Worm (Caenorhabditis elegans) whole organism, young adult: ENCODE measurements around the gene K10C2.8.

Experiments used
- B0019.2 ChIP-seq: fragments of 200-800 bp; sonication (Bioruptor generic); conservative IDR thresholded peaks from 2 replicates; pipeline ENCODE4 v1.3.6; 2022; ENCODE audit warnings: missing genetic modification reagents, missing genetic modification characterization, missing compliant biosample characterization
- C06A6.2 ChIP-seq: fragments of 200-800 bp; sonication (Bioruptor generic); conservative IDR thresholded peaks from 2 replicates; pipeline ENCODE4 v1.3.6; 2022; ENCODE audit warnings: missing genetic modification characterization, missing compliant biosample characterization
- F37B4.10 ChIP-seq: fragments of 200-800 bp; sonication (Bioruptor generic); IDR thresholded peaks from 2 replicates; pipeline ENCODE4 v1.3.6; 2022; ENCODE audit warnings: missing genetic modification characterization, missing compliant biosample characterization
- F57C9.4 ChIP-seq: sonication (generic microtip); optimal IDR thresholded peaks from 2 replicates; lab custom pipeline; 2017; ENCODE audit warnings: mild to moderate bottlenecking, missing genetic modification characterization, missing compliant biosample characterization
- K11D2.4 ChIP-seq: fragments of 200-800 bp; sonication (Bioruptor generic); IDR thresholded peaks from 2 replicates; pipeline ENCODE4 v1.3.6; 2022; ENCODE audit warnings: missing genetic modification reagents, missing genetic modification characterization, missing compliant biosample characterization
- Y56A3A.18 ChIP-seq: fragments of 200-800 bp; sonication (Bioruptor generic); IDR thresholded peaks from 2 replicates; pipeline ENCODE4 v1.3.6; 2022; ENCODE audit warnings: missing genetic modification reagents, missing genetic modification characterization, missing compliant biosample characterization
- attf-3 ChIP-seq: fragments of 200-800 bp; sonication (Bioruptor generic); conservative IDR thresholded peaks from 2 replicates; pipeline ENCODE4 v1.3.6; 2022; ENCODE audit warnings: missing genetic modification reagents, missing genetic modification characterization, missing compliant biosample characterization
- bed-2 ChIP-seq: fragments of 200-800 bp; sonication (Bioruptor generic); IDR thresholded peaks from 2 replicates; pipeline ENCODE4 v1.3.6; 2022; ENCODE audit warnings: missing genetic modification reagents, missing genetic modification characterization, missing compliant biosample characterization
- ccch-3 ChIP-seq: fragments of 200-800 bp; sonication (Bioruptor generic); optimal IDR thresholded peaks from 2 replicates; lab custom pipeline; 2018; ENCODE audit warnings: mild to moderate bottlenecking, missing genetic modification characterization, missing compliant biosample characterization
- cebp-1 ChIP-seq, 2 experiments: fragments of 200-800 bp in 1 of 2; sonication (Bioruptor generic) in 1 of 2; sonication (generic microtip) in 1 of 2; IDR thresholded peaks in 1 of 2; optimal IDR thresholded peaks in 1 of 2; 2 replicates each; pipeline versions ENCODE4 v1.3.6 to Lab custom; 2017 to 2022; ENCODE audit warnings: missing compliant biosample characterization in 2 of 2, missing genetic modification characterization in 2 of 2, mild to moderate bottlenecking in 1 of 2, missing genetic modification reagents in 1 of 2, moderate library complexity in 1 of 2
- cebp-2 ChIP-seq: fragments of 200-800 bp; sonication (Bioruptor generic); IDR thresholded peaks from 2 replicates; pipeline ENCODE4 v1.3.6; 2022; ENCODE audit warnings: missing genetic modification characterization, missing compliant biosample characterization
- ceh-40 ChIP-seq: fragments of 200-800 bp; sonication (Bioruptor generic); IDR thresholded peaks from 2 replicates; pipeline ENCODE4 v1.3.6; 2022; ENCODE audit warnings: missing genetic modification characterization, missing compliant biosample characterization
- ceh-58 ChIP-seq: fragments of 200-800 bp; sonication (Bioruptor generic); IDR thresholded peaks from 2 replicates; pipeline ENCODE4 v1.3.6; 2022; ENCODE audit warnings: missing genetic modification characterization, missing compliant biosample characterization
- dox-1 ChIP-seq: fragments of 200-800 bp; sonication (Bioruptor generic); IDR thresholded peaks from 2 replicates; pipeline ENCODE4 v1.3.6; 2022; ENCODE audit warnings: missing genetic modification reagents, missing genetic modification characterization, missing compliant biosample characterization
- dpff-1 ChIP-seq: sonication (generic microtip); optimal IDR thresholded peaks from 2 replicates; lab custom pipeline; 2017; ENCODE audit warnings: mild to moderate bottlenecking, missing genetic modification characterization, missing compliant biosample characterization
- dpl-1 ChIP-seq: fragments of 150-350 bp; optimal IDR thresholded peaks from 2 replicates; lab custom pipeline; 2014; ENCODE audit warnings: missing biosample characterization, missing genetic modification reagents, missing genetic modification characterization
- egrh-3 ChIP-seq: fragments of 200-800 bp; sonication (Bioruptor generic); IDR thresholded peaks from 2 replicates; pipeline ENCODE4 v1.3.6; 2022; ENCODE audit warnings: missing genetic modification reagents, missing genetic modification characterization, missing compliant biosample characterization
- ets-4 ChIP-seq: fragments of 200-800 bp; sonication (Bioruptor generic); optimal IDR thresholded peaks from 2 replicates; lab custom pipeline; 2018; ENCODE audit warnings: mild to moderate bottlenecking, missing genetic modification characterization, missing compliant biosample characterization
- him-1 ChIP-seq: sonication (generic microtip); optimal IDR thresholded peaks from 2 replicates; lab custom pipeline; 2016; ENCODE audit warnings: missing genotype, missing genetic modification reagents, missing genetic modification characterization, missing compliant biosample characterization
- hlh-12 ChIP-seq: sonication (generic microtip); optimal IDR thresholded peaks from 2 replicates; lab custom pipeline; 2016; ENCODE audit warnings: missing genetic modification characterization, missing compliant biosample characterization
- hlh-26 ChIP-seq: fragments of 200-800 bp; sonication (Bioruptor generic); conservative IDR thresholded peaks from 2 replicates; pipeline ENCODE4 v1.3.6; 2022; ENCODE audit warnings: missing genetic modification reagents, missing genetic modification characterization, missing compliant biosample characterization
- hmg-1.2 ChIP-seq: fragments of 200-800 bp; sonication (Bioruptor generic); IDR thresholded peaks from 2 replicates; pipeline ENCODE4 v1.3.6; 2022; ENCODE audit warnings: missing genetic modification reagents, missing genetic modification characterization, missing compliant biosample characterization
- hmg-20 ChIP-seq: fragments of 200-800 bp; sonication (Bioruptor generic); IDR thresholded peaks from 2 replicates; pipeline ENCODE4 v1.3.6; 2022; ENCODE audit warnings: missing genetic modification reagents, missing genetic modification characterization, missing compliant biosample characterization
- hrde-1 ChIP-seq: sonication (generic microtip); optimal IDR thresholded peaks from 2 replicates; lab custom pipeline; 2016; ENCODE audit warnings: missing genetic modification characterization, mild to moderate bottlenecking, missing compliant biosample characterization, moderate library complexity, missing genotype, missing genetic modification reagents, borderline replicate concordance
- let-526 ChIP-seq: fragments of 200-800 bp; sonication (Bioruptor generic); IDR thresholded peaks from 2 replicates; pipeline ENCODE4 v1.3.6; 2022; ENCODE audit warnings: missing genetic modification reagents, missing genetic modification characterization, missing compliant biosample characterization
- let-607 ChIP-seq, 2 experiments: fragments of 200-800 bp in 1 of 2; sonication (Bioruptor generic) in 1 of 2; sonication (generic microtip) in 1 of 2; optimal IDR thresholded peaks; 2 replicates each; lab custom pipeline; 2016 to 2018; ENCODE audit warnings: mild to moderate bottlenecking in 2 of 2, missing compliant biosample characterization in 2 of 2, missing genetic modification characterization in 2 of 2, moderate library complexity in 2 of 2, missing genotype in 1 of 2
- lsl-1 ChIP-seq: fragments of 200-800 bp; sonication (Bioruptor generic); optimal IDR thresholded peaks from 2 replicates; lab custom pipeline; 2018; ENCODE audit warnings: mild to moderate bottlenecking, missing genetic modification characterization, moderate library complexity, missing compliant biosample characterization
- lsy-27 ChIP-seq: sonication (generic microtip); optimal IDR thresholded peaks from 2 replicates; lab custom pipeline; 2017; ENCODE audit warnings: missing genetic modification characterization, mild to moderate bottlenecking, missing compliant biosample characterization, antibody characterized with exemption, missing genotype, borderline replicate concordance; ENCODE audit not compliant: insufficient read depth
- madf-10 ChIP-seq: sonication (generic microtip); optimal IDR thresholded peaks from 2 replicates; lab custom pipeline; 2016; ENCODE audit warnings: mild to moderate bottlenecking, missing genetic modification characterization, missing compliant biosample characterization
- madf-3 ChIP-seq: fragments of 200-800 bp; sonication (Bioruptor generic); IDR thresholded peaks from 2 replicates; pipeline ENCODE4 v1.3.6; 2022; ENCODE audit warnings: missing genetic modification reagents, missing genetic modification characterization, missing compliant biosample characterization
- madf-6 ChIP-seq: fragments of 200-800 bp; sonication (Bioruptor generic); IDR thresholded peaks from 2 replicates; pipeline ENCODE4 v1.3.6; 2022; ENCODE audit warnings: missing genetic modification reagents, missing genetic modification characterization, missing compliant biosample characterization
- nfya-2 ChIP-seq: fragments of 200-800 bp; sonication (Bioruptor generic); IDR thresholded peaks from 2 replicates; pipeline ENCODE4 v1.3.6; 2022; ENCODE audit warnings: missing genetic modification reagents, missing genetic modification characterization, missing compliant biosample characterization
- nhr-179 ChIP-seq: sonication (generic microtip); optimal IDR thresholded peaks from 2 replicates; lab custom pipeline; 2016; ENCODE audit warnings: mild to moderate bottlenecking, missing genetic modification characterization, missing compliant biosample characterization
- nhr-80 ChIP-seq: sonication (generic microtip); optimal IDR thresholded peaks from 2 replicates; lab custom pipeline; 2016; ENCODE audit warnings: missing genetic modification characterization, missing compliant biosample characterization
- nhr-90 ChIP-seq: sonication (generic microtip); optimal IDR thresholded peaks from 2 replicates; lab custom pipeline; 2016; ENCODE audit warnings: missing genotype, mild to moderate bottlenecking, missing genetic modification characterization, missing compliant biosample characterization
- pha-4 ChIP-seq: fragments of 150-350 bp; sonication (generic microtip); optimal IDR thresholded peaks from 2 replicates; lab custom pipeline; 2014; ENCODE audit warnings: missing biosample characterization, missing genetic modification reagents, missing genetic modification characterization
- rcor-1 ChIP-seq: fragments of 200-800 bp; sonication (Bioruptor generic); IDR thresholded peaks from 2 replicates; pipeline ENCODE4 v1.3.6; 2022; ENCODE audit warnings: missing genetic modification reagents, missing genetic modification characterization, missing compliant biosample characterization
- sdz-38 ChIP-seq: sonication (generic microtip); optimal IDR thresholded peaks from 2 replicates; lab custom pipeline; 2016; ENCODE audit warnings: missing genotype, missing genetic modification characterization, missing compliant biosample characterization
- snpc-1.1 ChIP-seq: sonication (generic microtip); optimal IDR thresholded peaks from 2 replicates; lab custom pipeline; 2017; ENCODE audit warnings: missing genetic modification characterization, mild to moderate bottlenecking, missing compliant biosample characterization, antibody characterized with exemption, moderate library complexity, missing genotype, missing genetic modification reagents; ENCODE audit not compliant: insufficient read depth
- snpc-3.4 ChIP-seq: sonication (generic microtip); optimal IDR thresholded peaks from 2 replicates; lab custom pipeline; 2017; ENCODE audit warnings: missing genetic modification characterization, mild to moderate bottlenecking, missing compliant biosample characterization, antibody characterized with exemption, moderate library complexity, missing genotype, missing genetic modification reagents
- sptf-2 ChIP-seq: fragments of 200-800 bp; sonication (Bioruptor generic); optimal IDR thresholded peaks from 2 replicates; lab custom pipeline; 2018; ENCODE audit warnings: mild to moderate bottlenecking, missing genetic modification characterization, missing compliant biosample characterization
- tbp1 ChIP-seq: fragments of 200-800 bp; sonication (Bioruptor generic); optimal IDR thresholded peaks from 2 replicates; lab custom pipeline; 2018; ENCODE audit warnings: mild to moderate bottlenecking, missing genetic modification characterization, missing compliant biosample characterization
- tbx-9 ChIP-seq: sonication (generic microtip); optimal IDR thresholded peaks from 2 replicates; lab custom pipeline; 2016; ENCODE audit warnings: borderline replicate concordance, missing genetic modification characterization, inconsistent platforms, missing compliant biosample characterization
- tlf-1 ChIP-seq: fragments of 200-800 bp; sonication (Bioruptor generic); optimal IDR thresholded peaks from 2 replicates; lab custom pipeline; 2018; ENCODE audit warnings: mild to moderate bottlenecking, missing genetic modification characterization, missing compliant biosample characterization
- zfh-2 ChIP-seq: fragments of 200-800 bp; sonication (Bioruptor generic); conservative IDR thresholded peaks from 2 replicates; pipeline ENCODE4 v1.3.6; 2022; ENCODE audit warnings: missing genetic modification reagents, missing genetic modification characterization, missing compliant biosample characterization
- zim-3 ChIP-seq: sonication (generic microtip); optimal IDR thresholded peaks from 2 replicates; lab custom pipeline; 2017; ENCODE audit warnings: mild to moderate bottlenecking, missing genetic modification characterization, moderate library complexity, missing compliant biosample characterization

Gene K10C2.8

DNA sequence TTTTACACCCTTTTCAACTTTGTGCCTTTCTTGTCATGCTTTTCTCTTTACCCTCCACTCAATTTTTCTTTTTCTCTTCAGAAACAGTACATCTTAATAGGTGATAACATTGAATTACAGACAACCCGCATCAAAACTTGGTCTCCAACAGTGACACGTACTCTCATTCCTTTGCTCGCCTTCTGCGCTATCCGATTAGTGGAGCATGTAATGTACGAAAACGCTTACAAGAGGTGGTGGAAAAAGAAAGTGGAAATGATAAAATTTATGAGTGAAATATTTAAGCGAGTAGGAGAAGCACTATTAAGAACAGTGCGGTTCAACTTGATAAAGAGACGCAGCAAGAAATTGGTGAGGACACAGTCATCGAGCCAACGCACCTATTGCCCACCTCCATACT, 19.1 kb upstream of the K10C2.8 start, which contains the start of gene pept-1 (continued):
- no peak for TF ChIP-seq pha-4 (tag; lab: Kevin White, UChicago)
- TF ChIP-seq sptf-2 = no peak
- TF ChIP-seq lsy-27 (tag; lab: Kevin White, UChicago) = no peak
- TF ChIP-seq madf-3 (GFP tag; lab: Robert Waterston, UW) = no peak
- no peak for TF ChIP-seq C06A6.2 (GFP tag; lab: Robert Waterston, UW)
- TF ChIP-seq let-607 (tag; optimal IDR thresholded peaks at IDR 0.05; lab: Kevin White, UChicago) = peak; percentile 12 to 13
- TF ChIP-seq F37B4.10 (GFP tag; lab: Robert Waterston, UW) = no peak
- no peak for TF ChIP-seq hmg-1.2
- TF ChIP-seq madf-10 = no peak
- no peak for TF ChIP-seq nfya-2 (GFP tag; lab: Robert Waterston, UW)
- TF ChIP-seq snpc-1.1 (tag; lab: Kevin White, UChicago) = no peak
- no peak for TF ChIP-seq K11D2.4
- TF ChIP-seq egrh-3 = no peak
- TF ChIP-seq rcor-1 (GFP tag; lab: Robert Waterston, UW) = no peak
- TF ChIP-seq ceh-40 (GFP tag; lab: Robert Waterston, UW) = no peak
- TF ChIP-seq ccch-3 = no peak
- no peak for TF ChIP-seq B0019.2 (GFP tag; lab: Robert Waterston, UW)
- TF ChIP-seq hmg-20 (GFP tag; lab: Robert Waterston, UW) = no peak
- TF ChIP-seq hrde-1 (tag; lab: Kevin White, UChicago) = no peak
- TF ChIP-seq nhr-80 (tag; lab: Kevin White, UChicago) = peak; percentile 99
- no peak for TF ChIP-seq hlh-12 (tag; lab: Kevin White, UChicago)
- no peak for TF ChIP-seq nhr-90 (tag; lab: Kevin White, UChicago)
- TF ChIP-seq Y56A3A.18 (GFP tag; lab: Robert Waterston, UW) = peak; percentile 70; the same call in 1 of the 2 replicates
- TF ChIP-seq dox-1 (GFP tag; lab: Robert Waterston, UW) = peak; percentile 74
- TF ChIP-seq sdz-38 (tag; lab: Kevin White, UChicago) = no peak
- TF ChIP-seq tbp1 (GFP tag; lab: Kevin White, UChicago) = peak; percentile 25

DNA sequence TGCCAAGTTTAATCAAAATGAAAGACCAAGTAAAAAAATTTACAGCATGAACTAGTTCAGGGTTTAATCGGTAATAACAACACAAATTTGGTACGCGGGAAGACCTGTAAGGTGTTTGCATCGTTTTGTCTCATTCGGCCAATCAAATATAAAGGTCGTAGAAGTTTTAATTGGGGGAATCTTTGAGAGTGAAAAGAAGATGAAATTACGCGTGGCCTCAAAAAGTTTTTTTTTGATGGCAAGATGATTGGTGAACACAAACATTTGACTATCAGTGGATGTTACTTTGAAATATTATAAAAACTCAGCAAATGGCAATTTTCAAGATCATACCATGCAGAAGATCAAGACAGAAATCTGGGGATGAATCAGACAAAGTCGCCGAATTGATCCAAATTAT, 17.7 kb upstream of the K10C2.8 start, which contains the start of gene nas-33:
Gene nas-33, minus strand, starts transcription at position 101 of the 400 bp plus-strand sequence.
- TF ChIP-seq ccch-3 (no peak), dpl-1 (GFP tag; lab: Kevin White, UChicago) (no peak), nhr-179 (tag; lab: Kevin White, UChicago) (no peak), lsl-1 (GFP tag; lab: Kevin White, UChicago) (no peak), sptf-2 (no peak), attf-3 (GFP tag; lab: Robert Waterston, UW) (no peak), dpff-1 (tag; lab: Kevin White, UChicago) (no peak), F57C9.4 (tag; lab: Kevin White, UChicago) (no peak), C06A6.2 (GFP tag; lab: Robert Waterston, UW) (no peak), tlf-1 (GFP tag; lab: Kevin White, UChicago) (no peak), tbp1 (GFP tag; lab: Kevin White, UChicago) (no peak), bed-2 (no peak)

DNA sequence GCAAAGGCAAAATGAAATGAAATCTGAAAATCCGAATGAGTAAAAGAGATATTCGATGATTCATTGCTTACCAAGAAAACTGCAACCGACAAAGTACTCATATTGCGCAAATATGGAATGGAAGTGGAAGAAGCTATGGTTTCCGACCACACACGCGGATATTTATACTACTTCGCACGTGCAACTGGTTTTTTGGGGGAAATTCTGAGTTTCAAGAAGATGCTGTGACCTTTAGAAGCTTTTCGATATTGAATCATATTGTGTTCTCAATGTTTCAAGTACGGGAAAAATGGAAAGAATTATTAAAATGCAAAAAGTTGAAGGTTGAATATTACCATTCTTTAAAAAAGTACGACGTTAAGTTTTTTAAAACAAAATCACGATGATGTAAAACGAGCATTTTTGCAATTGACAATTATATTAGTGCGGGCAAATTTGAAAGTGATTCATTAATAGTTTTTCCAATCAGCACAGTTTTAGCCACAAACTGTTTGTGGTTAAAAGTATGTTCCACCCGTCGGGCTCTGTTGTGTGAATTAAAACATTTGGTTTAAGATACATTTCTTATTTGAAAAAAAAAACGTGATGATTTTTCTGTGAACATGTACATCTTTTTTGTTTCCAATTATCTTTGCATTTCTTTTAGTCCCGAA, 13.5 kb upstream of the K10C2.8 start, which contains the start of the genes grl-6 and K10C2.6:
Gene grl-6, minus strand, starts transcription at position 101 of the 653 bp plus-strand sequence.
Gene K10C2.6, plus strand, starts transcription at position 603 of the 653 bp plus-strand sequence.
- TF ChIP-seq tbx-9 (tag; lab: Kevin White, UChicago) = no peak
- TF ChIP-seq snpc-3.4 (tag; lab: Kevin White, UChicago) = no peak
- TF ChIP-seq madf-6 = no peak
- no peak for TF ChIP-seq him-1 (tag; lab: Kevin White, UChicago)
- no peak for TF ChIP-seq hlh-26 (GFP tag; lab: Robert Waterston, UW)
- no peak for TF ChIP-seq let-526
- TF ChIP-seq zim-3 (tag; lab: Kevin White, UChicago) = no peak
- no peak for TF ChIP-seq ceh-58 (GFP tag; lab: Robert Waterston, UW)
- no peak for TF ChIP-seq ets-4 (GFP tag; lab: Kevin White, UChicago)
- no peak for TF ChIP-seq zfh-2 (GFP tag; lab: Robert Waterston, UW)
- TF ChIP-seq cebp-1 (GFP tag; IDR thresholded peaks at IDR 0.05; lab: Robert Waterston, UW) = no peak
- no peak for TF ChIP-seq cebp-1 (tag; optimal IDR thresholded peaks at IDR 0.05; lab: Kevin White, UChicago)
- no peak for TF ChIP-seq cebp-2 (GFP tag; lab: Robert Waterston, UW)
